Worm (Caenorhabditis elegans): ENCODE results near the gene F40F8.1.

F40F8.1 gene

DNA sequence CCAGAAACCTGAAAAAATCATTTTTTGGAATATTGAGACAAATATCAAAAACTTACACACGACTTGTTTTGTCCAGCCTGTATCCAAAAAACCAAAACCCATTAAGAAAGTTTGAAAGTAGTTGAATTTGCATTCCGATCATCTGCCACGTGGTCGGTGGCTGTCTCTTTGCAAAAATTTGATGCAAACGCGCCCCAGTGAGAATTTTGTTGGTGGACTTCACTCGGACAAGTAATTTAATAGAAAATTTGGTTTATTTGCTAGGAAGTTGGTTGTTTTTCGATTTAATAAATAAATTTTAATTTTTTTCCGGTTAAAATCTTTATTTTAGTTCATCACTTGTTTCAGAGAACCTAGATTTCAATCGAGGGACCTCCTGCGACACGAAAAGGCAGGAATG lies 47.9 kb downstream of the F40F8.1 start:
- TF ChIP-seq elt-1 (tag; optimal IDR thresholded peaks at IDR 0.05), result no peak
- no peak for TF ChIP-seq ceh-16 (tag; optimal IDR thresholded peaks at IDR 0.05)
- TF ChIP-seq crh-2 (tag; optimal IDR thresholded peaks at IDR 0.05), result no peak
- TF ChIP-seq nhr-6 (tag; optimal IDR thresholded peaks at IDR 0.05), result no peak
- no peak for TF ChIP-seq ZK546.5 (tag; optimal IDR thresholded peaks at IDR 0.05)
- no peak for TF ChIP-seq elt-3 (tag; optimal IDR thresholded peaks at IDR 0.05)

DNA sequence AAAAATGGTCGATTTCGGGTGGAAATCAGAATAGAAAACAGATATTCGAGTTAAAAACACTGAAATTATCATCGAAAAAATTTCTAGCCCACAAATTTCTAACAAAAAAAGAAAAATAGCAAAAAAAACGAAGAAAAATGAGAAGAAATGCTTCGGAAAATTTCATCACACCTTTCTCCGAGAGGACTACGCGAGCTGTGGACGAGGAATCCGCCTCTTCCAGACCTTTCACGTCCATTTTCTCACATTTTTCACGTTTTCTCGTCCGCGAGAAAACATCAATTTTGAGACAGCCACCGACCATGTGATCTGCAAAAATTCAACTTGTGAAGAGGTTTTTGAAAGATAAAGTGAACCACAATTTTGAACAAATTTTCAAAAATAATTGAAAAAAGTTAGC lies 49.0 kb downstream of the F40F8.1 start:
- TF ChIP-seq lsy-2 (tag; optimal IDR thresholded peaks at IDR 0.05) (peak in 1 of 2 experiments; percentile 35), nhr-23 (tag; optimal IDR thresholded peaks at IDR 0.05) (no peak), aly-2 (tag; optimal IDR thresholded peaks at IDR 0.05) (no peak), peb-1 (tag; optimal IDR thresholded peaks at IDR 0.05) (no peak), nhr-25 (tag; optimal IDR thresholded peaks at IDR 0.05) (no peak), mab-5 (tag; optimal IDR thresholded peaks at IDR 0.05) (no peak), ceh-16 (tag; optimal IDR thresholded peaks at IDR 0.05) (no peak), dmd-4 (tag; optimal IDR thresholded peaks at IDR 0.05) (no peak), nhr-12 (tag; optimal IDR thresholded peaks at IDR 0.05) (no peak), nhr-21 (tag; optimal IDR thresholded peaks at IDR 0.05) (no peak), lin-11 (tag; optimal IDR thresholded peaks at IDR 0.05) (no peak), F13H6.1 (tag; optimal IDR thresholded peaks at IDR 0.05) (no peak), nhr-237 (tag; optimal IDR thresholded peaks at IDR 0.05) (no peak), gmeb-1 (tag; optimal IDR thresholded peaks at IDR 0.05) (no peak), ztf-11 (tag; optimal IDR thresholded peaks at IDR 0.05) (no peak), C34F6.9 (tag; optimal IDR thresholded peaks at IDR 0.05) (peak; percentile 6), crh-2 (tag; optimal IDR thresholded peaks at IDR 0.05) (no peak), ztf-1 (GFP tag; conservative IDR thresholded peaks at IDR 0.05) (no peak), unc-55 (GFP tag; optimal IDR thresholded peaks at IDR 0.05) (peak; percentile 15), nhr-10 (tag; optimal IDR thresholded peaks at IDR 0.05) (no peak), R02D3.7 (tag; optimal IDR thresholded peaks at IDR 0.05) (no peak), ceh-82 (tag; optimal IDR thresholded peaks at IDR 0.05) (no peak), nhr-11 (tag; optimal IDR thresholded peaks at IDR 0.05) (no peak)

DNA sequence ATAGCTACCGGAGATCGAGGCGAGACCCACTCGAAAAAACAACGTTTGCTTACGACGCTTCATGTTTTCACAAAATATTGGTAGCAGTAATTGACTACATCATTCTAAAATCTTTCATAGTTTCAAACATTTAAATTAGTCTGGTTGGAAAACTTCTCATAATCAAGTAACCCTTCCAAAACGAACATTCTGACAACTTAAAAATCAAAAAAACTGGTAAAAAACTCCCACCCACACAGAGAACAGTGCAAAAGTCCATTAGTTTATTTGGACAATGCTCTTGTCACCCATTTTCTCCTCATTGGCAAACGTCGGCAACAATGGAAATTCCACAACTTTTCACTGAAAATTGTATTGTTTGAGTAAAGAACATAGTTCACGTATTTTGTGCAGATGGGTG lies 49.9 kb downstream of the F40F8.1 start, which contains the start of gene F37H8.6:
TSS of gene F37H8.6 (minus strand) at position 101 of the 400 bp plus-strand sequence.
- TF ChIP-seq mbf-1 (tag; optimal IDR thresholded peaks at IDR 0.05) (no peak), ZK546.5 (tag; optimal IDR thresholded peaks at IDR 0.05) (no peak), ztf-4 (tag; optimal IDR thresholded peaks at IDR 0.05) (no peak), skn-1 (tag; optimal IDR thresholded peaks at IDR 0.05) (no peak), F13H6.1 (tag; optimal IDR thresholded peaks at IDR 0.05) (no peak), elt-1 (tag; optimal IDR thresholded peaks at IDR 0.05) (no peak), unc-62 (GFP tag; optimal IDR thresholded peaks at IDR 0.05) (no peak), ztf-11 (tag; optimal IDR thresholded peaks at IDR 0.05) (no peak), nhr-77 (tag; optimal IDR thresholded peaks at IDR 0.05) (no peak), lsy-2 (tag; optimal IDR thresholded peaks at IDR 0.05) (no peak), lin-13 (GFP tag; optimal IDR thresholded peaks at IDR 0.05) (no peak), lin-11 (tag; optimal IDR thresholded peaks at IDR 0.05) (no peak), mab-5 (tag; optimal IDR thresholded peaks at IDR 0.05) (no peak), nhr-10 (tag; optimal IDR thresholded peaks at IDR 0.05) (no peak), sma-3 (GFP tag; optimal IDR thresholded peaks at IDR 0.05) (no peak), ama-1 (optimal IDR thresholded peaks at IDR 0.05) (no peak), mdl-1 (tag; optimal IDR thresholded peaks at IDR 0.05) (no peak), R02D3.7 (tag; optimal IDR thresholded peaks at IDR 0.05) (no peak)

DNA sequence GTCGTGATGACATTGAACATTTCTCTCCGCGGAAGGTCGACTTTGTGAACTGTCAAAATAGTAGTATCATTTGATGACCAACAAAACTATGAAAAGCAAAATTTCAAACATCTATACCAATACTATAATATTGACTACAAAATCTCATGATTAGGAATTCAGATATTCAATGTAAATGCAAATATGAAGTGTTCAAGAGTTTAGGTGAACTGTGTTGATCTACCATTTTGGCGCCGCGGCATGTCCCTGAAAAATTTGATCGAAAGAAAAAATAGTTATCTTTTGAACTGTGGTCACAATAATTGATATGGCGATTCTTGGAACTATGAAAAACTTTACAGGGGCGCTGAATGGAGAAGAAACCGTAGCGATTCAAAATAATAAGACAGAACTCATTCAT lies 51.3 kb downstream of the F40F8.1 start:
- TF ChIP-seq sem-4 (tag; optimal IDR thresholded peaks at IDR 0.05), result no peak
- TF ChIP-seq egl-27 (tag; optimal IDR thresholded peaks at IDR 0.05), result no peak
- TF ChIP-seq lin-11 (tag; optimal IDR thresholded peaks at IDR 0.05), result no peak
- TF ChIP-seq ama-1 (optimal IDR thresholded peaks at IDR 0.05), result no peak
- TF ChIP-seq lin-13 (GFP tag; optimal IDR thresholded peaks at IDR 0.05), result no peak
- no peak for TF ChIP-seq lsy-2 (tag; optimal IDR thresholded peaks at IDR 0.05)
- no peak for TF ChIP-seq ceh-82 (tag; optimal IDR thresholded peaks at IDR 0.05)
- TF ChIP-seq ztf-4 (tag; optimal IDR thresholded peaks at IDR 0.05), result no peak
- no peak for TF ChIP-seq lin-39 (tag; optimal IDR thresholded peaks at IDR 0.05)
- no peak for TF ChIP-seq snpc-4 (tag; optimal IDR thresholded peaks at IDR 0.05)
- TF ChIP-seq gmeb-1 (tag; optimal IDR thresholded peaks at IDR 0.05), result no peak
- TF ChIP-seq mdl-1 (tag; optimal IDR thresholded peaks at IDR 0.05), result no peak
- TF ChIP-seq Y55F3AM.14 (GFP tag; optimal IDR thresholded peaks at IDR 0.05), result no peak
- TF ChIP-seq unc-55 (GFP tag; optimal IDR thresholded peaks at IDR 0.05), result no peak
- TF ChIP-seq peb-1 (tag; optimal IDR thresholded peaks at IDR 0.05), result no peak
- no peak for TF ChIP-seq nhr-10 (tag; optimal IDR thresholded peaks at IDR 0.05)
- TF ChIP-seq zag-1 (tag; optimal IDR thresholded peaks at IDR 0.05), result no peak
- no peak for TF ChIP-seq alr-1 (tag; optimal IDR thresholded peaks at IDR 0.05)
- TF ChIP-seq unc-39 (tag; optimal IDR thresholded peaks at IDR 0.05), result no peak
- no peak for TF ChIP-seq ZK546.5 (tag; optimal IDR thresholded peaks at IDR 0.05)
